Fruit fly (Drosophila melanogaster) whole organism, embryonic: Measurements from ENCODE around the gene CG13471.
A peak's percentile ranks its signal among the peaks of the same experiment; 100 is the strongest.

ENCODE experiments used
- Asciz ChIP-seq: fragments of 200-800 bp; sonication (Bioruptor generic); optimal IDR thresholded peaks from 2 replicates; lab custom pipeline; 2017; ENCODE audit warnings: missing biosample characterization, mild to moderate bottlenecking, missing genetic modification characterization, missing genetic modification reagents
- Atf6 ChIP-seq: fragments of 200-800 bp; sonication (Bioruptor generic); IDR thresholded peaks from 2 replicates; pipeline ENCODE4 v1.3.6; 2022; ENCODE audit warnings: missing biosample characterization, missing genetic modification characterization
- BEAF-32 ChIP-seq: fragments of 200-800 bp; sonication (Bioruptor generic); optimal IDR thresholded peaks from 3 replicates; lab custom pipeline; 2017; ENCODE audit warnings: missing biosample characterization, missing genetic modification characterization, mild to moderate bottlenecking, moderate library complexity, missing genetic modification reagents
- BtbVII ChIP-seq: fragments of 200-800 bp; sonication (Bioruptor generic); optimal IDR thresholded peaks from 3 replicates; lab custom pipeline; 2017; ENCODE audit warnings: missing biosample characterization, mild to moderate bottlenecking, missing genetic modification characterization
- CG10321 ChIP-seq: fragments of 200-800 bp; sonication (Bioruptor generic); IDR thresholded peaks from 2 replicates; pipeline ENCODE4 v1.3.6; 2022; ENCODE audit warnings: missing biosample characterization, missing genetic modification characterization
- CG11560 ChIP-seq: fragments of 200-800 bp; sonication (Bioruptor generic); IDR thresholded peaks from 3 replicates; pipeline ENCODE4 v1.3.6; 2022; ENCODE audit warnings: missing biosample characterization, missing genetic modification characterization
- CG12744 ChIP-seq: fragments of 200-800 bp; sonication (Bioruptor generic); optimal IDR thresholded peaks from 2 replicates; lab custom pipeline; 2016; ENCODE audit warnings: missing biosample characterization, missing genetic modification characterization
- CG13775 ChIP-seq: fragments of 200-800 bp; sonication (Bioruptor generic); optimal IDR thresholded peaks from 3 replicates; lab custom pipeline; 2017; ENCODE audit warnings: missing biosample characterization, mild to moderate bottlenecking, missing genetic modification characterization
- CG15696 ChIP-seq: fragments of 200-800 bp; sonication (Bioruptor generic); optimal IDR thresholded peaks from 2 replicates; lab custom pipeline; 2019; ENCODE audit warnings: missing biosample characterization, mild to moderate bottlenecking, missing genetic modification characterization, moderate library complexity
- CG2875 ChIP-seq: fragments of 200-800 bp; sonication (Bioruptor generic); optimal IDR thresholded peaks from 2 replicates; lab custom pipeline; 2017; ENCODE audit warnings: missing biosample characterization, mild to moderate bottlenecking, missing genetic modification characterization, missing genetic modification reagents
- CG2889 ChIP-seq: fragments of 200-800 bp; sonication (Bioruptor generic); IDR thresholded peaks from 3 replicates; pipeline ENCODE4 v1.3.6; 2022; ENCODE audit warnings: missing biosample characterization, missing genetic modification characterization
- CG33557 ChIP-seq: fragments of 200-800 bp; sonication (Bioruptor generic); optimal IDR thresholded peaks from 2 replicates; lab custom pipeline; 2019; ENCODE audit warnings: missing biosample characterization, mild to moderate bottlenecking, missing genetic modification characterization, moderate library complexity
- CG3838 ChIP-seq: fragments of 200-800 bp; sonication (Bioruptor generic); optimal IDR thresholded peaks from 3 replicates; lab custom pipeline; 2016; ENCODE audit warnings: missing biosample characterization, missing genetic modification characterization
- CG4820 ChIP-seq: fragments of 200-800 bp; sonication (Bioruptor generic); optimal IDR thresholded peaks from 3 replicates; lab custom pipeline; 2016; ENCODE audit warnings: missing biosample characterization, missing genetic modification characterization
- CG8290 ChIP-seq, 3 experiments: fragments of 200-800 bp; sonication (Bioruptor generic); optimal IDR thresholded peaks; 2 replicates each; lab custom pipeline; 2016 to 2019; ENCODE audit warnings: missing biosample characterization in 3 of 3, missing genetic modification characterization in 3 of 3, mild to moderate bottlenecking in 2 of 3, moderate library complexity in 1 of 3
- CG8478 ChIP-seq: fragments of >200 bp; optimal IDR thresholded peaks from 2 replicates; lab custom pipeline; 2018
- CG9932 ChIP-seq: fragments of 200-800 bp; sonication (Bioruptor generic); IDR thresholded peaks from 2 replicates; pipeline ENCODE4 v1.3.6; 2022; ENCODE audit warnings: missing biosample characterization, missing genetic modification characterization
- CTCF ChIP-seq: fragments of 200-800 bp; sonication (Bioruptor generic); optimal IDR thresholded peaks from 2 replicates; lab custom pipeline; 2017; ENCODE audit warnings: missing biosample characterization, mild to moderate bottlenecking, missing genetic modification characterization, moderate library complexity
- CoRest ChIP-seq: fragments of 200-800 bp; sonication (Bioruptor generic); optimal IDR thresholded peaks from 3 replicates; lab custom pipeline; 2018; ENCODE audit warnings: missing biosample characterization, mild to moderate bottlenecking, missing genetic modification characterization, moderate library complexity
- Dbx ChIP-seq: fragments of 200-800 bp; sonication (Bioruptor generic); IDR thresholded peaks from 3 replicates; pipeline ENCODE4 v1.3.6; 2022; ENCODE audit warnings: missing biosample characterization, missing genetic modification characterization
- Dll ChIP-seq: fragments of 200-800 bp; sonication (Bioruptor generic); IDR thresholded peaks from 4 replicates; pipeline ENCODE4 v1.3.6; 2022; ENCODE audit warnings: missing biosample characterization, missing genetic modification characterization; ENCODE audit not compliant: partially characterized antibody
- Doc2 ChIP-seq: fragments of 200-800 bp; sonication (Bioruptor generic); IDR thresholded peaks from 2 replicates; pipeline ENCODE4 v1.3.6; 2022; ENCODE audit warnings: missing biosample characterization, missing genetic modification characterization
- H2.0 ChIP-seq: fragments of 200-800 bp; sonication (Bioruptor generic); IDR thresholded peaks from 2 replicates; pipeline ENCODE4 v1.3.6; 2022; ENCODE audit warnings: missing biosample characterization, missing genetic modification characterization
- Lim3 ChIP-seq: fragments of 200-800 bp; sonication (Bioruptor generic); IDR thresholded peaks from 2 replicates; pipeline ENCODE4 v1.3.6; 2022; ENCODE audit warnings: missing biosample characterization, missing genetic modification characterization
- Mad ChIP-seq: fragments of 200-800 bp; sonication (Bioruptor generic); optimal IDR thresholded peaks from 2 replicates; lab custom pipeline; 2016; ENCODE audit warnings: missing biosample characterization, missing genetic modification characterization
- NK7.1 ChIP-seq: fragments of 200-800 bp; sonication (Bioruptor generic); optimal IDR thresholded peaks from 3 replicates; lab custom pipeline; 2016; ENCODE audit warnings: missing biosample characterization, missing genetic modification characterization
- Oaz ChIP-seq: fragments of 200-800 bp; sonication (Bioruptor generic); IDR thresholded peaks from 2 replicates; pipeline ENCODE4 v1.3.6; 2022; ENCODE audit warnings: missing biosample characterization, missing genetic modification characterization
- Ptx1 ChIP-seq: fragments of 200-800 bp; sonication (Bioruptor generic); IDR thresholded peaks from 2 replicates; pipeline ENCODE4 v1.3.6; 2022; ENCODE audit warnings: missing biosample characterization, missing genetic modification characterization
- TFAM ChIP-seq: fragments of 200-800 bp; sonication (Bioruptor generic); optimal IDR thresholded peaks from 2 replicates; lab custom pipeline; 2017; ENCODE audit warnings: missing biosample characterization, missing genetic modification characterization, inconsistent platforms
- Vsx1 ChIP-seq: fragments of 200-800 bp; sonication (Bioruptor generic); optimal IDR thresholded peaks from 2 replicates; lab custom pipeline; 2017; ENCODE audit warnings: missing biosample characterization, mild to moderate bottlenecking, missing genetic modification characterization, missing genetic modification reagents
- ash1 ChIP-seq: fragments of 200-800 bp; sonication (Bioruptor generic); optimal IDR thresholded peaks from 2 replicates; lab custom pipeline; 2018; ENCODE audit warnings: missing biosample characterization, mild to moderate bottlenecking, missing genetic modification characterization
- bigmax ChIP-seq: fragments of 200-800 bp; sonication (Bioruptor generic); optimal IDR thresholded peaks from 2 replicates; lab custom pipeline; 2018; ENCODE audit warnings: missing biosample characterization, mild to moderate bottlenecking, missing genetic modification characterization
- croc ChIP-seq: fragments of 200-800 bp; sonication (Bioruptor generic); conservative IDR thresholded peaks from 3 replicates; pipeline ENCODE4 v1.3.6; 2022; ENCODE audit warnings: missing biosample characterization, missing genetic modification characterization
- emc ChIP-seq: fragments of 200-800 bp; sonication (Bioruptor generic); optimal IDR thresholded peaks from 2 replicates; lab custom pipeline; 2016; ENCODE audit warnings: missing biosample characterization, missing genetic modification characterization
- ewg ChIP-seq: fragments of 200-800 bp; sonication (Bioruptor generic); optimal IDR thresholded peaks from 3 replicates; lab custom pipeline; 2017; ENCODE audit warnings: mild to moderate bottlenecking, missing biosample characterization, missing genetic modification reagents, missing genetic modification characterization
- exex ChIP-seq: fragments of 200-800 bp; sonication (Bioruptor generic); optimal IDR thresholded peaks from 4 replicates; lab custom pipeline; 2018; ENCODE audit warnings: missing biosample characterization, mild to moderate bottlenecking, missing genetic modification characterization, moderate library complexity
- ftz-f1 ChIP-seq: fragments of 200-800 bp; sonication (Bioruptor generic); optimal IDR thresholded peaks from 2 replicates; lab custom pipeline; 2016; ENCODE audit warnings: missing biosample characterization, missing genetic modification characterization
- gcm2 ChIP-seq: fragments of 200-800 bp; sonication (Bioruptor generic); optimal IDR thresholded peaks from 2 replicates; lab custom pipeline; 2016; ENCODE audit warnings: missing biosample characterization, missing genetic modification characterization
- gro ChIP-seq: fragments of 200-800 bp; sonication (Bioruptor generic); optimal IDR thresholded peaks from 2 replicates; lab custom pipeline; 2016; ENCODE audit warnings: missing biosample characterization, missing genetic modification characterization
- mam ChIP-seq: fragments of 200-800 bp; sonication (Bioruptor generic); optimal IDR thresholded peaks from 3 replicates; lab custom pipeline; 2016; ENCODE audit warnings: missing biosample characterization, missing genetic modification characterization
- nmo ChIP-seq: fragments of 200-800 bp; sonication (Bioruptor generic); optimal IDR thresholded peaks from 2 replicates; lab custom pipeline; 2018; ENCODE audit warnings: missing biosample characterization, mild to moderate bottlenecking, missing genetic modification characterization, moderate library complexity
- oc ChIP-seq: fragments of 200-800 bp; sonication (Bioruptor generic); optimal IDR thresholded peaks from 2 replicates; lab custom pipeline; 2018; ENCODE audit warnings: missing biosample characterization, mild to moderate bottlenecking, missing genetic modification characterization, moderate library complexity
- peb ChIP-seq: fragments of 200-800 bp; sonication (Bioruptor generic); IDR thresholded peaks from 2 replicates; pipeline ENCODE4 v1.3.6; 2022; ENCODE audit warnings: missing biosample characterization, missing genetic modification characterization
- repo ChIP-seq: fragments of 200-800 bp; sonication (Bioruptor generic); optimal IDR thresholded peaks from 2 replicates; lab custom pipeline; 2016; ENCODE audit warnings: missing biosample characterization, missing genetic modification characterization
- row ChIP-seq: fragments of 200-800 bp; sonication (Bioruptor generic); IDR thresholded peaks from 3 replicates; pipeline ENCODE4 v1.3.6; 2022; ENCODE audit warnings: missing biosample characterization, missing genetic modification characterization
- sd ChIP-seq: fragments of 200-800 bp; sonication (Bioruptor generic); optimal IDR thresholded peaks from 3 replicates; lab custom pipeline; 2018; ENCODE audit warnings: missing biosample characterization, mild to moderate bottlenecking, missing genetic modification characterization, moderate library complexity
- sisA ChIP-seq: fragments of 200-800 bp; sonication (Bioruptor generic); IDR thresholded peaks from 2 replicates; pipeline ENCODE4 v1.3.6; 2022; ENCODE audit warnings: missing biosample characterization, missing genetic modification characterization
- stc ChIP-seq: fragments of 200-800 bp; sonication (Bioruptor generic); IDR thresholded peaks from 2 replicates; pipeline ENCODE4 v1.3.6; 2022; ENCODE audit warnings: missing biosample characterization, missing genetic modification characterization
- tup ChIP-seq: fragments of 200-800 bp; sonication (Bioruptor generic); optimal IDR thresholded peaks from 2 replicates; lab custom pipeline; 2016; ENCODE audit warnings: missing biosample characterization, mild to moderate bottlenecking, missing genetic modification characterization, moderate library complexity
- tx ChIP-seq: fragments of 200-800 bp; sonication (Bioruptor generic); optimal IDR thresholded peaks from 2 replicates; lab custom pipeline; 2016; ENCODE audit warnings: missing biosample characterization, missing genetic modification characterization

The CG13471 gene

dm6 chr3L:14760949-14761348, 27.6 kb upstream of the CG13471 start, which contains the start of gene Trl:
Gene Trl, minus strand, starts transcription at chr3L:14761049.
- TF ChIP-seq CG8290 (GFP tag; optimal IDR thresholded peaks at IDR 0.05; lab: Kevin White, UChicago) (no peak), CG8290 (tag; optimal IDR thresholded peaks at IDR 0.05; lab: Kevin White, UChicago) (no peak), tx (GFP tag; lab: Kevin White, UChicago) (no peak), CTCF (no peak), Asciz (GFP tag; lab: Kevin White, UChicago) (no peak), CG2875 (GFP tag; lab: Kevin White, UChicago) (no peak), Dbx (no peak), Ptx1 (no peak), nmo (no peak), croc (GFP tag; lab: Robert Waterston, UW) (no peak), sd (tag; lab: Kevin White, UChicago) (no peak), oc (no peak), TFAM (GFP tag; lab: Kevin White, UChicago) (no peak), bigmax (no peak), ftz-f1 (GFP tag; lab: Kevin White, UChicago) (no peak), Oaz (GFP tag; lab: Robert Waterston, UW) (no peak), Dll (GFP tag; lab: Robert Waterston, UW) (no peak)

- TF ChIP-seq mam (peak; percentile 81), H2.0 (peak; percentile 55; the same call in 1 of the 2 replicates), CG9932 (GFP tag; lab: Robert Waterston, UW) (peak; percentile 66), CG13775 (peak; percentile 57), CoRest (tag; lab: Kevin White, UChicago) (peak; percentile 64), CG33557 (no peak), ewg (GFP tag; lab: Kevin White, UChicago) (peak; percentile 29), Mad (peak; percentile 28), emc (GFP tag; lab: Kevin White, UChicago) (peak; percentile 66), sisA (peak; percentile 71), CG4820 (peak; percentile 49), Vsx1 (no peak), Lim3 (no peak), ash1 (GFP tag; lab: Kevin White, UChicago) (no peak), CG12744 (peak; percentile 14), CG15696 (peak; percentile 22), tup (GFP tag; lab: Kevin White, UChicago) (no peak), BtbVII (GFP tag; lab: Kevin White, UChicago) (peak; percentile 41), Atf6 (GFP tag; lab: Robert Waterston, UW) (peak; percentile 81), peb (no peak), NK7.1 (GFP tag; lab: Kevin White, UChicago) (peak; percentile 30), gcm2 (GFP tag; lab: Kevin White, UChicago) (peak; percentile 54), BEAF-32 (GFP tag; lab: Kevin White, UChicago) (no peak), exex (tag; lab: Kevin White, UChicago) (no peak), row (peak; percentile 88), gro (GFP tag; lab: Kevin White, UChicago) (peak; percentile 57), bigmax (peak; percentile 39), Doc2 (GFP tag; lab: Robert Waterston, UW) (no peak), CG11560 (tag; lab: Robert Waterston, UW) (no peak), Oaz (GFP tag; lab: Robert Waterston, UW) (0 out of 2 replicates have a peak, but pooled peaks have one; percentile 19), CG2889 (GFP tag; lab: Robert Waterston, UW) (no peak), stc (GFP tag; lab: Robert Waterston, UW) (peak; percentile 73), repo (peak; percentile 47), CG3838 (no peak), CG8478 (lab: Kevin White, UChicago) (no peak), CG10321 (GFP tag; lab: Robert Waterston, UW) (0 out of 2 replicates have a peak, but pooled peaks have one; percentile 42)
Observed at dm6 chr3L:14759984-14760626, 26.8 kb upstream of the CG13471 start.
